Worm (Caenorhabditis elegans) whole organism, dauer: ENCODE measurements around the gene R08E5.1.

ENCODE experiments used
- unc-62 ChIP-seq: sonication (generic microtip); optimal IDR thresholded peaks from 2 replicates; lab custom pipeline; 2017; ENCODE audit warnings: missing biosample characterization, missing genetic modification reagents, missing genetic modification characterization

The R08E5.1 gene

ce11 chrV:3771437-3772256 lies at the start of gene R08E5.1, which contains the start of gene rips-1:
TSS of gene R08E5.1 (minus strand) at chrV:3771518.
TSS of gene rips-1 (plus strand) at chrV:3772021.
- no peak for TF ChIP-seq unc-62 (GFP tag; lab: Kevin White, UChicago)

DNA sequence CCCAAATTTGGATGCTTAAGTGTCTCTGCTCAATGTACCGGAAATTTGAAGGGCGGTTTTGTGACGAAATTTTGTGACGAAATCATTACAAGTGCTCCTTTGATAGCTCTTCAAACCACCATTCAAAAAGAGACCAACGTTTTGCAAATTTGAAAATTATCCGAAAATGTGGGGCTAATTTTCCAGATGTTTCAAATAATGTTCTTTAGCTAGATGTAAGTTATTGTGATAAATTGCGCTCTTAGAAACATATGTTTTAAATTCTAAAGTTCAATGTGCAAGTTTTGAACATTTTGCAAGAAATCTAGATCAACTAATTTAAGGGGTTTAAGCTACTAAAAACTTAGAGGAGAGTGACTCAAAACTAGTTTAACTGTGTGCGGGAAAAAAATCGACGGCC lies 49.6 kb upstream of the R08E5.1 start:
- no peak for TF ChIP-seq unc-62 (GFP tag; lab: Kevin White, UChicago)

DNA sequence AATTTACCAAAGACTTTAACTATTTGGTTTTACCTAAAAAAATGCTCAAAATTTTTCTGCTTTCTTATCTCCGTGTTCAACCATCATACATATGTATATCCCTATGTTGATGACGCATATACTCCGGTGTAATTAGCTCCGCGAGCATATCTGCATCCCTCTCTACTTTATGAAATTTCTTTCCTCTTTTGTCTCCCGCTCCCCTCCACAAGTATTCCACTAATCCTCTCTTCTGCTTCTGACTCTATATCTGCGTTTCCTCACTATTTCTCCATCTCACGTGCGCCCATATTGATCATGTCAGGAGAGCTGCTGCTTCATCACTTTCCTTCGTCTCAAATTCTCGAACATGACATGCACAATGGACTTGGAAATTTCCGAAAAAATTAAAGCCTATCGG lies 43.6 kb upstream of the R08E5.1 start, which contains the start of gene H10D18.1:
TSS of gene H10D18.1 (plus strand) at position 277 of the 400 bp plus-strand sequence.
- no peak for TF ChIP-seq unc-62 (GFP tag; lab: Kevin White, UChicago)

DNA sequence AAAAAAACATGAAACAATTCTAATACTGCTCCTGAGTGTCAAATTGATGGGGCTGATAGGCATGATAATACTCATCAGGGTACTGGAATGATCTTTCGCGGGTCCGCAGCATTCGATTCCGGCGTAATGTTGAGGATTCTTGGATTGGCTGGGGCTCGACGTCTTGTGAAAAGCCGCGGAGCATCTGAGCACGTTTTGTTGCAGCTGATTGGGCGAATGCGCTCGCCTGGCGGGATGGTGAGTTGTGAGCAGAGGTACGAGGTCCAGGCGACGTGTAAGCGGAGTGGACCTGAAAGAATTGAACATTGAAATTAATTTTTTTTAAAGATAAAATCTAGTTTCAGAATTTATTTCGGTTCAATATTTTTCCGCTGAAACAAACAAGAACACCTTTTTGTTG lies 42.7 kb upstream of the R08E5.1 start:
- TF ChIP-seq unc-62 (GFP tag; lab: Kevin White, UChicago): no peak

- TF ChIP-seq unc-62 (GFP tag; lab: Kevin White, UChicago): no peak
These were observed 41.0 kb upstream of the R08E5.1 start, which contains the start of gene scl-12 for ce11 chrV:3812291-3812690. TSS of gene scl-12 (plus strand) at chrV:3812591.

DNA sequence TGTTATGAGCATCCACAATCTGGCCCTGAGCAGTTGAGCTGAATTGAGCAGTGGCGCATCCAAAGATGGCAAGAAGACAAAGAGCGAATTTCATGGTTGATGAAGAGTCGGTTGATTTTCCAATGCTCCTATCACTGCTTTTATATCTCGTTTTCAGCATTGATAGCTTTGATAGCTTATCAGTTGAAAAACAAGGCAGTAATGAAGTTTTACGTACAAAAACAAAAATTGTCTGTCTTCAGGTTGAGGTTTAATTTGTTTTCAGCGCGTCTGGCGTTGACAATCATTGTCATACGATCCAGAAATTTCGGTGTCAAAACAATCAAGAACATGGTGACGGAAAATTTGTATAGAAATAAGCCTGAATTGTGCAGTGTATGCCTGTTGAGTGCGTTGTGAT lies 40.2 kb upstream of the R08E5.1 start, which contains the start of gene scl-13:
TSS of gene scl-13 (minus strand) at position 101 of the 400 bp plus-strand sequence.
- no peak for TF ChIP-seq unc-62 (GFP tag; lab: Kevin White, UChicago)

DNA sequence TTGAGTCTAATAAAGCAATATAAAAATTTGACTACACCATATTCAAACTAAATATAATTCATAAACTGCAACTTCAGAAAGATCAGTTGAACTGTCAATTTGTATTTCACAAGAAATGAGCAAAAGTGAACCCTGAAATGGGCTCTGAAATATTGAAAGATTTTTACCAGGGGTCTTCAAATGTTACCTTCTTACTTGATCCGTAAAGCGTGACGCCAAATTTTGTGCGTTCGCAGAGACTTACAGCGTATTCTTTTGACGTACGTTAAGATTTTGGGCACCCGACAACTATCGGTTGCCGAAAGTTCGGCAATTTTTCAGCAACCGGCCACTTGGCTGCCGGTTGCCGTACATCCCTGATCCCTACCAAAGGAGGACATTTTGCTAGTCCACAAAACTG lies 38.7 kb upstream of the R08E5.1 start:
- no peak for TF ChIP-seq unc-62 (GFP tag; lab: Kevin White, UChicago)

ce11 chrV:3808336-3808735 lies 37.0 kb upstream of the R08E5.1 start, which contains the start of gene srw-6:
TSS of gene srw-6 (plus strand) at chrV:3808636.
- TF ChIP-seq unc-62 (GFP tag; lab: Kevin White, UChicago): no peak

DNA sequence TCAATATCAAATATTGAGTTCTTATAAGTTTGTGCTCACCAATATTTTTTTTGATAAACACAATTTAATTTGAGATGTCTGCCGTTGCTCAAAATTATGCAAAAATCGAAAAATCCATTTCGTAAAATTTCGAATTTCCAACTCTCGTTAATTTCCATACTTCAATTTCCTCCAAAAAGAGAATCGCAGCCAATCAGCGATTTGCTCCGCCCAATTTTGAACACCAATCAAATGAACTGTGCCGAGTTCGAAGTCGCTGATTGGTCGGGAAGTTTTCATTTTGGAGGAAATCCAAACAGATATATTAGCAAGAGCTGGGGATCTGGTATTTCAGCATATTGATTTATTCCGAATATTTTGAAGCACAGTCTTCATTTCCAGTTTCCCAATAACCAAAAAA lies 36.5 kb upstream of the R08E5.1 start:
- no peak for TF ChIP-seq unc-62 (GFP tag; lab: Kevin White, UChicago)

DNA sequence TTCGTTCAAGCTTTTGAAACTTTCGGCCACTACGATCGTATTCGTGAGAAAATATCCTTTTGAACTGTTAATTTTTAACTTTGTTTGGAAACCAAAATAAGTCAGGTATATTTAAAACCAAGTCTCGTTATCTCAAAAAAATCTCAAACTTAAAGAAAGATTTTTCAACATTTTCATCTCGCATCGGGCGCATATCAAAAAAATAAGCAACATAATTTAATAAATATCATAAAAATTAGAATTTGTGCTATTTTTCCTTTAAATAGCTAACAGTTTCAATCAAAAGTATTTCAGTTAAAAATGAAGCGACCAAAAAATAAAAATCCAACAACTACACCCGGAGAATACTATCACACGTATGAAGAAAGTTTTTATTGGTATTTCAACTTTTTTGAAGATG lies 34.6 kb upstream of the R08E5.1 start, which contains the start of gene srw-7:
TSS of gene srw-7 (plus strand) at position 301 of the 400 bp plus-strand sequence.
- TF ChIP-seq unc-62 (GFP tag; lab: Kevin White, UChicago): no peak

DNA sequence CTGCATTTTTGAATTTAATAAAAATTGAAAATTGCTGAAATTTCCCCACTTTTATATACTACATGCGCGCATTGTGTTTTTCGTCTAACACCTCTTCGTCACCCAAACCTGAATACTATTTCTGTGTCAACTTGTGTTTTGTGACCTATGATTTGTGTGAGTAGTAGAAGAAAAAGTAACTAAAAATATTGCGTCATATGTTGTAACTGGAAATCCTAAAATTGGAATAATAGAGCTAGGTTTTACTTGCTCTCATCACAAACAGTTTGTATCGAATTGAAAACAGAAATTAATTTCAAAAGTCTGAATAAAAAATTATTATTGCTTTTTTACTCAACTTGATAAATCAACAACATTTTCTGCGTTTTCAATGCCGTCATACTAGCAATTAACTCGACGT lies 34.2 kb upstream of the R08E5.1 start, which contains the start of gene R08F11.4:
TSS of gene R08F11.4 (minus strand) at position 29 of the 400 bp plus-strand sequence.
- no peak for TF ChIP-seq unc-62 (GFP tag; lab: Kevin White, UChicago)

DNA sequence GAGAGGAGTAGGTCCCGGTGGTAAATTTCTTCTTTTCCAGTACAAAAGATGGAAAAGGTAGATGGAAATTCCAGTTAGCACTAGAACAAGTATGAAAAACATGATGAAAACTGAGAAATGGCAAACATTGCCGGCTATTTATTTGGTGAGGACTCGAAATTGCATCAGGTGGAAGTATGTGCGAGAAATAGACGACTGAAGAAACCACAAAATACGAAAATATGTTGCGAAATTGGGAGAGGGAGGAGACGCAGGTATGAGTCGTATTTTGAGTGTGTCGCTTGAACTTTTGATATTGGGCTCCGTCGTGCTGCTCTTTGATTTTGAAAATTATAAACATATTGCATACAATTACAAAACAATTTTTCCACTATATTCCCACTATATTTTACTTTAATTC lies 32.0 kb upstream of the R08E5.1 start, which contains the start of gene cyp-33C8:
TSS of gene cyp-33C8 (minus strand) at position 200 of the 400 bp plus-strand sequence.
- no peak for TF ChIP-seq unc-62 (GFP tag; lab: Kevin White, UChicago)

ce11 chrV:3801787-3802417 lies 30.6 kb upstream of the R08E5.1 start:
- TF ChIP-seq unc-62 (GFP tag; lab: Kevin White, UChicago): no peak

- no peak for TF ChIP-seq unc-62 (GFP tag; lab: Kevin White, UChicago)
These were observed 29.1 kb upstream of the R08E5.1 start, which contains the start of gene srt-30 for ce11 chrV:3800378-3800777. TSS of gene srt-30 (minus strand) at chrV:3800478.

DNA sequence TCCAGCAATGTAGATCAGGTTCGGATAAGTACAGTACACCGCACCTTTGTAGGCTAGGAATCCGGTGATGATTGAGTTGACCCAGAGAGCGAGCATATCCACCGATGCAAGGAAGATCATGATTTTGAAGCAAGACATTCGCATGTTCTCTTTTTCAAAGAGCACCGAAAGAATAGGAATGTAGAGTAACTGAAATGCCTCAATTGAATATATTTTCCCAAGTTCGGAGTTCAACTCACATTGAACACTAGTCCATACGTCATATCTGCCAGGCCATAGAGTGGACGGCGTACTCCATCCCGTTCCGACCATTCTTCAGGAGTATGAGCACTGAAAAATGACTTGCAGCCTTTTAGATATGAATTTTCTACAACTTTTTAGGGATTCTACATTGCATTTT lies 28.4 kb upstream of the R08E5.1 start:
- no peak for TF ChIP-seq unc-62 (GFP tag; lab: Kevin White, UChicago)

- TF ChIP-seq unc-62 (GFP tag; lab: Kevin White, UChicago): no peak
These were observed 19.1 kb upstream of the R08E5.1 start for ce11 chrV:3790424-3790823.
